Fruit fly (Drosophila melanogaster): ENCODE data around the gene Gr22a.

Gene Gr22a

DNA sequence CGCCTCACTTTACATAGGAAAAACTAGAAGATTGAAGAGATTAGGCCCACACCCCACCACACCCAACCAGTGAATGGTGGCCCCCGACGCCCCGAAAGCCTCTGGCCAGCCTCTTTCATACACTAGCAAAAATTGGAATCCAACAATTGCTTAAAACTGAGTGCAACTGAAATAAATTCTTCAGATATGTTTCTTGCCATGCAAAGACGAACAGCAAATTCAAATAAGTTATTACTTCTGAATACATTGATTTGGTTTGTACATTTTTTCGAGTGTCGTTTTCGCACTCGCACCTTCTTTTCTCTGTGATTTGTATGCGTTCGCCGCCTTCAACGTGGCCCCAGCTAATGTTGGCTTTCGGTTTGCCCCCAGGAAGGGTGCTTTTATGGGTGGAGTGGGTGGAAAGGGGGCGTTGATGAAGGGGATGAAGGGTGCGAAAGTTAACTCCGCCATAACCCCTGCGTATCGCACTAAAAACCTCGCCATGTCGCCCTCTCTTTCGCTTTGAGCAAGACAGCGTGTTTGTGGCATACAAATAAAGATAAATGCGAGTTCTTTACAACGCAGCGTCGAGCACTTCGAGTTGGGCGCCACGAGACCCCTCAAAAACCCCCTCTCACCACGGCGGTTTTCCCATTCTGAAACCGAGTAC lies 43.1 kb upstream of the Gr22a start (continued):
- no peak for TF ChIP-seq Elba2 (GFP tag; optimal IDR thresholded peaks at IDR 0.05)
- peak; percentile 46 for TF ChIP-seq org-1 (GFP tag; optimal IDR thresholded peaks at IDR 0.05)
- no peak for TF ChIP-seq CG12942 (GFP tag; optimal IDR thresholded peaks at IDR 0.05)
- TF ChIP-seq HmgZ (tag; optimal IDR thresholded peaks at IDR 0.05) = peak; percentile 15
- TF ChIP-seq Antp (GFP tag; optimal IDR thresholded peaks at IDR 0.05) = peak; percentile 54
- TF ChIP-seq Tbp (GFP tag; optimal IDR thresholded peaks at IDR 0.05) = no peak
- peak; percentile 42 for TF ChIP-seq CG10366 (GFP tag; IDR thresholded peaks at IDR 0.05)
- TF ChIP-seq schlank (tag; optimal IDR thresholded peaks at IDR 0.05) = peak; percentile 24
- TF ChIP-seq CG2875 (GFP tag; optimal IDR thresholded peaks at IDR 0.05) = no peak
- no peak for TF ChIP-seq dmrt11E (tag; optimal IDR thresholded peaks at IDR 0.05)
- TF ChIP-seq CG11456 (GFP tag; IDR thresholded peaks at IDR 0.05) = no peak
- TF ChIP-seq Scr (GFP tag; IDR thresholded peaks at IDR 0.05; ENCODE audit: partially characterized antibody) = no peak
- no peak for TF ChIP-seq Lhr (GFP tag; optimal IDR thresholded peaks at IDR 0.05)
- TF ChIP-seq tgo (GFP tag; IDR thresholded peaks at IDR 0.05) = no peak; the same call in 2 of the 3 replicates
- TF ChIP-seq CG4404 (GFP tag; IDR thresholded peaks at IDR 0.05) = no peak
- TF ChIP-seq pb (GFP tag; optimal IDR thresholded peaks at IDR 0.05) = no peak
- TF ChIP-seq D19B (GFP tag; optimal IDR thresholded peaks at IDR 0.05) = peak; percentile 7
- TF ChIP-seq CG31224 (GFP tag; IDR thresholded peaks at IDR 0.05) = no peak
- TF ChIP-seq grau (tag; optimal IDR thresholded peaks at IDR 0.05) = peak; percentile 47
- no peak for TF ChIP-seq chn (GFP tag; optimal IDR thresholded peaks at IDR 0.05)
- peak; percentile 13 for TF ChIP-seq CG6813 (GFP tag; optimal IDR thresholded peaks at IDR 0.05)
- no peak for TF ChIP-seq disco-r (GFP tag; optimal IDR thresholded peaks at IDR 0.05)
- TF ChIP-seq pnt (GFP tag; optimal IDR thresholded peaks at IDR 0.05) = peak; percentile 44
- TF ChIP-seq ATbp (GFP tag; optimal IDR thresholded peaks at IDR 0.05) = peak; percentile 42
- TF ChIP-seq CG9876 (GFP tag; optimal IDR thresholded peaks at IDR 0.05) = no peak
- 0 out of 3 replicates have a peak, but pooled peaks have one; percentile 21 for TF ChIP-seq B-H1 (GFP tag; IDR thresholded peaks at IDR 0.05)
- no peak for TF ChIP-seq Dip3 (GFP tag; optimal IDR thresholded peaks at IDR 0.05)
- TF ChIP-seq CG7556 (GFP tag; optimal IDR thresholded peaks at IDR 0.05) = peak; percentile 41
- TF ChIP-seq NK7.1 (GFP tag; optimal IDR thresholded peaks at IDR 0.05) = no peak
- TF ChIP-seq Fer3 (tag; optimal IDR thresholded peaks at IDR 0.05) = peak; percentile 22
- TF ChIP-seq run (tag; optimal IDR thresholded peaks at IDR 0.05) = no peak
- no peak for TF ChIP-seq Asciz (GFP tag; optimal IDR thresholded peaks at IDR 0.05)
- TF ChIP-seq Hr3 (GFP tag; optimal IDR thresholded peaks at IDR 0.05) = no peak
- TF ChIP-seq nmo (GFP tag; optimal IDR thresholded peaks at IDR 0.05) = peak; percentile 2
- no peak for TF ChIP-seq CG10462 (GFP tag; optimal IDR thresholded peaks at IDR 0.05)
- TF ChIP-seq Mrtf (GFP tag; IDR thresholded peaks at IDR 0.05) = peak; percentile 45; the same call in 1 of the 3 replicates
- 0 out of 2 replicates have a peak, but pooled peaks have one; percentile 24 for TF ChIP-seq CG14014 (GFP tag; IDR thresholded peaks at IDR 0.05)
- no peak for TF ChIP-seq wor (GFP tag; IDR thresholded peaks at IDR 0.05)
- TF ChIP-seq CG9609 (GFP tag; optimal IDR thresholded peaks at IDR 0.05) = no peak
- no peak for TF ChIP-seq CG4424 (GFP tag; optimal IDR thresholded peaks at IDR 0.05)
- no peak for TF ChIP-seq kah (GFP tag; optimal IDR thresholded peaks at IDR 0.05)
- no peak for TF ChIP-seq nom (GFP tag; optimal IDR thresholded peaks at IDR 0.05)
- TF ChIP-seq Xrp1 (GFP tag; IDR thresholded peaks at IDR 0.05) = no peak
- TF ChIP-seq Oli (tag; optimal IDR thresholded peaks at IDR 0.05) = peak; percentile 48
- TF ChIP-seq CG15011 (GFP tag; optimal IDR thresholded peaks at IDR 0.05) = peak; percentile 0
- no peak for TF ChIP-seq CG10565 (GFP tag; optimal IDR thresholded peaks at IDR 0.05)
- no peak for TF ChIP-seq CG12236 (GFP tag; optimal IDR thresholded peaks at IDR 0.05)
- TF ChIP-seq usp (GFP tag; optimal IDR thresholded peaks at IDR 0.05) = no peak
- TF ChIP-seq Doc3 (GFP tag; IDR thresholded peaks at IDR 0.05; ENCODE audit: partially characterized antibody) = no peak
- peak; percentile 1 for TF ChIP-seq slou (GFP tag; optimal IDR thresholded peaks at IDR 0.05)
- TF ChIP-seq CG3726 (GFP tag; IDR thresholded peaks at IDR 0.05) = no peak

Measured in whole organism, embryonic.